Fruit fly (Drosophila melanogaster): Measurements from ENCODE around the gene p38b.

p38b gene

dm6 chr2L:13793405-13793804 lies 12.9 kb downstream of the p38b start, which contains the start of gene Sec71:
Gene Sec71 (plus strand): TSS chr2L:13793521.
- TF ChIP-seq CG17801 (GFP tag; optimal IDR thresholded peaks at IDR 0.05; ENCODE audit: partially characterized antibody) = peak; percentile 32

dm6 chr2L:13801166-13801565 lies 20.7 kb downstream of the p38b start:
- TF ChIP-seq CG17801 (GFP tag; optimal IDR thresholded peaks at IDR 0.05; ENCODE audit: partially characterized antibody) = no peak

- TF ChIP-seq CG17801 (GFP tag; optimal IDR thresholded peaks at IDR 0.05; ENCODE audit: partially characterized antibody) = no peak
These were observed 21.7 kb downstream of the p38b start for dm6 chr2L:13802075-13802639.

dm6 chr2L:13803032-13803661 lies 22.7 kb downstream of the p38b start, which contains the start of gene CAH1:
Gene CAH1 (plus strand): TSS chr2L:13803626.
- no peak for TF ChIP-seq CG17801 (GFP tag; optimal IDR thresholded peaks at IDR 0.05; ENCODE audit: partially characterized antibody)

dm6 chr2L:13803805-13804560 lies 23.5 kb downstream of the p38b start:
- TF ChIP-seq CG17801 (GFP tag; optimal IDR thresholded peaks at IDR 0.05; ENCODE audit: partially characterized antibody) = no peak

- TF ChIP-seq CG17801 (GFP tag; optimal IDR thresholded peaks at IDR 0.05; ENCODE audit: partially characterized antibody) = no peak
These were observed 24.1 kb downstream of the p38b start for dm6 chr2L:13804561-13805067.

dm6 chr2L:13805170-13805569 lies 24.7 kb downstream of the p38b start:
- TF ChIP-seq CG17801 (GFP tag; optimal IDR thresholded peaks at IDR 0.05; ENCODE audit: partially characterized antibody) = no peak

- TF ChIP-seq CG17801 (GFP tag; optimal IDR thresholded peaks at IDR 0.05; ENCODE audit: partially characterized antibody) = no peak
These were observed 26.6 kb downstream of the p38b start for dm6 chr2L:13807097-13807496.

- TF ChIP-seq CG17801 (GFP tag; optimal IDR thresholded peaks at IDR 0.05; ENCODE audit: partially characterized antibody) = no peak
These were observed 27.5 kb downstream of the p38b start for dm6 chr2L:13807959-13808358.

- no peak for TF ChIP-seq CG17801 (GFP tag; optimal IDR thresholded peaks at IDR 0.05; ENCODE audit: partially characterized antibody)
These were observed 30.8 kb downstream of the p38b start, which contains the start of the genes Adat1 and CG16865 for dm6 chr2L:13811323-13811722. Gene Adat1 (minus strand): TSS chr2L:13811474. Gene CG16865 (plus strand): TSS chr2L:13811522.

dm6 chr2L:13813156-13813555 lies 32.7 kb downstream of the p38b start, which contains the start of gene CG16888:
Gene CG16888 (minus strand): TSS chr2L:13813256.
- no peak for TF ChIP-seq CG17801 (GFP tag; optimal IDR thresholded peaks at IDR 0.05; ENCODE audit: partially characterized antibody)

- no peak for TF ChIP-seq CG17801 (GFP tag; optimal IDR thresholded peaks at IDR 0.05; ENCODE audit: partially characterized antibody)
These were observed 33.2 kb downstream of the p38b start, which contains the start of gene Sos for dm6 chr2L:13813604-13814178. Gene Sos (plus strand): TSS chr2L:13813816.

dm6 chr2L:13820176-13820575 lies 39.7 kb downstream of the p38b start:
- TF ChIP-seq CG17801 (GFP tag; optimal IDR thresholded peaks at IDR 0.05; ENCODE audit: partially characterized antibody) = no peak

- no peak for TF ChIP-seq CG17801 (GFP tag; optimal IDR thresholded peaks at IDR 0.05; ENCODE audit: partially characterized antibody)
These were observed 40.5 kb downstream of the p38b start, which contains the start of gene b for dm6 chr2L:13820948-13821347. Gene b (plus strand): TSS chr2L:13821248.

dm6 chr2L:13827557-13827956 lies 47.1 kb downstream of the p38b start, which contains the start of gene PolG1:
Gene PolG1 (minus strand): TSS chr2L:13827772.
- no peak for TF ChIP-seq CG17801 (GFP tag; optimal IDR thresholded peaks at IDR 0.05; ENCODE audit: partially characterized antibody)
